Worm (Caenorhabditis elegans): ENCODE data around the gene F59E12.9.
A peak's percentile ranks its signal among the peaks of the same experiment; 100 is the strongest.

F59E12.9 gene

ce11 chrII:5649236-5650004 lies 2.6 kb upstream of the F59E12.9 start, which contains the start of the genes sam-4, F59E12.17 and zyg-1:
Gene sam-4 (minus strand): TSS chrII:5649286.
Gene F59E12.17 (minus strand): TSS chrII:5649470.
Gene zyg-1 (plus strand): TSS chrII:5649748.
- TF ChIP-seq sem-4 (tag; optimal IDR thresholded peaks at IDR 0.05) = no peak
- peak; percentile 41 for TF ChIP-seq fos-1 (tag; optimal IDR thresholded peaks at IDR 0.05)
- peak; percentile 20 for TF ChIP-seq F13H6.1 (tag; optimal IDR thresholded peaks at IDR 0.05)
- TF ChIP-seq lin-11 (tag; optimal IDR thresholded peaks at IDR 0.05) = no peak
- TF ChIP-seq nhr-237 (tag; optimal IDR thresholded peaks at IDR 0.05) = no peak
- no peak for TF ChIP-seq ceh-82 (tag; optimal IDR thresholded peaks at IDR 0.05)
- TF ChIP-seq lsy-2 (tag; optimal IDR thresholded peaks at IDR 0.05) = peak in 1 of 2 experiments; percentile 81
- no peak for TF ChIP-seq lin-39 (tag; optimal IDR thresholded peaks at IDR 0.05)
- TF ChIP-seq nhr-23 (tag; optimal IDR thresholded peaks at IDR 0.05) = no peak
- TF ChIP-seq ztf-11 (tag; optimal IDR thresholded peaks at IDR 0.05) = no peak
- peak; percentile 53 for TF ChIP-seq gmeb-1 (tag; optimal IDR thresholded peaks at IDR 0.05)
- TF ChIP-seq nhr-6 (tag; optimal IDR thresholded peaks at IDR 0.05) = no peak
- peak; percentile 84 for TF ChIP-seq C34F6.9 (tag; optimal IDR thresholded peaks at IDR 0.05)
- no peak for TF ChIP-seq nhr-10 (tag; optimal IDR thresholded peaks at IDR 0.05)
- no peak for TF ChIP-seq unc-62 (GFP tag; optimal IDR thresholded peaks at IDR 0.05)
- TF ChIP-seq crh-2 (tag; optimal IDR thresholded peaks at IDR 0.05) = peak; percentile 56
- peak; percentile 93 for TF ChIP-seq unc-55 (GFP tag; optimal IDR thresholded peaks at IDR 0.05)
- peak; percentile 42 for TF ChIP-seq sma-3 (GFP tag; optimal IDR thresholded peaks at IDR 0.05)
- TF ChIP-seq mbf-1 (tag; optimal IDR thresholded peaks at IDR 0.05) = no peak
- TF ChIP-seq nhr-129 (tag; optimal IDR thresholded peaks at IDR 0.05) = peak; percentile 78
- TF ChIP-seq aly-2 (tag; optimal IDR thresholded peaks at IDR 0.05) = no peak
- TF ChIP-seq snpc-4 (tag; optimal IDR thresholded peaks at IDR 0.05) = peak; percentile 20
- TF ChIP-seq dmd-4 (tag; optimal IDR thresholded peaks at IDR 0.05) = no peak

ce11 chrII:5648272-5648671 lies 1.4 kb upstream of the F59E12.9 start, which contains the start of gene ddl-1:
Gene ddl-1 (minus strand): TSS chrII:5648372.
- TF ChIP-seq nhr-12 (tag; optimal IDR thresholded peaks at IDR 0.05) = no peak

- no peak for TF ChIP-seq nhr-11 (tag; optimal IDR thresholded peaks at IDR 0.05)
- TF ChIP-seq nhr-10 (tag; optimal IDR thresholded peaks at IDR 0.05) = no peak
- TF ChIP-seq unc-55 (GFP tag; optimal IDR thresholded peaks at IDR 0.05) = no peak
- no peak for TF ChIP-seq nhr-129 (tag; optimal IDR thresholded peaks at IDR 0.05)
- no peak for TF ChIP-seq ZK546.5 (tag; optimal IDR thresholded peaks at IDR 0.05)
- TF ChIP-seq nhr-23 (tag; optimal IDR thresholded peaks at IDR 0.05) = no peak
These were observed 4.7 kb downstream of the F59E12.9 start for ce11 chrII:5642110-5642509.

- TF ChIP-seq R02D3.7 (tag; optimal IDR thresholded peaks at IDR 0.05) (no peak), nhr-10 (tag; optimal IDR thresholded peaks at IDR 0.05) (no peak), lin-11 (tag; optimal IDR thresholded peaks at IDR 0.05) (no peak), mab-5 (tag; optimal IDR thresholded peaks at IDR 0.05) (no peak), ama-1 (optimal IDR thresholded peaks at IDR 0.05) (no peak), gmeb-1 (tag; optimal IDR thresholded peaks at IDR 0.05) (no peak), zag-1 (tag; optimal IDR thresholded peaks at IDR 0.05) (no peak), nhr-12 (tag; optimal IDR thresholded peaks at IDR 0.05) (no peak), elt-3 (tag; optimal IDR thresholded peaks at IDR 0.05) (no peak), F13H6.1 (tag; optimal IDR thresholded peaks at IDR 0.05) (no peak)
These were observed 6.3 kb downstream of the F59E12.9 start for ce11 chrII:5640362-5641079.

ce11 chrII:5638059-5638458 lies 8.8 kb downstream of the F59E12.9 start, which contains the start of gene F59E12.3:
Gene F59E12.3 (plus strand): TSS chrII:5638359.
- TF ChIP-seq nhr-21 (tag; optimal IDR thresholded peaks at IDR 0.05) (no peak), nhr-25 (tag; optimal IDR thresholded peaks at IDR 0.05) (no peak), nhr-23 (tag; optimal IDR thresholded peaks at IDR 0.05) (no peak), R02D3.7 (tag; optimal IDR thresholded peaks at IDR 0.05) (no peak), ceh-82 (tag; optimal IDR thresholded peaks at IDR 0.05) (no peak), Y55F3AM.14 (GFP tag; optimal IDR thresholded peaks at IDR 0.05) (no peak), dmd-4 (tag; optimal IDR thresholded peaks at IDR 0.05) (no peak), zag-1 (tag; optimal IDR thresholded peaks at IDR 0.05) (no peak), unc-39 (tag; optimal IDR thresholded peaks at IDR 0.05) (no peak), ceh-16 (tag; optimal IDR thresholded peaks at IDR 0.05) (no peak), ama-1 (optimal IDR thresholded peaks at IDR 0.05) (no peak), nhr-10 (tag; optimal IDR thresholded peaks at IDR 0.05) (no peak), mbf-1 (tag; optimal IDR thresholded peaks at IDR 0.05) (no peak), nhr-11 (tag; optimal IDR thresholded peaks at IDR 0.05) (no peak), C34F6.9 (tag; optimal IDR thresholded peaks at IDR 0.05) (no peak), lin-39 (tag; optimal IDR thresholded peaks at IDR 0.05) (no peak), blmp-1 (tag; optimal IDR thresholded peaks at IDR 0.05; ENCODE audit: insufficient read depth) (no peak), elt-3 (tag; optimal IDR thresholded peaks at IDR 0.05) (no peak)
